Worm (Caenorhabditis elegans) whole organism, L3 larva: ENCODE measurements around the gene cpna-1.

Source experiments
- aly-2 ChIP-seq: fragments of 150-350 bp; optimal IDR thresholded peaks from 2 replicates; lab custom pipeline; 2014; ENCODE audit warnings: missing biosample characterization, missing genetic modification characterization
- ama-1 ChIP-seq: fragments of 150-350 bp; optimal IDR thresholded peaks from 2 replicates; lab custom pipeline; 2018
- ceh-28 ChIP-seq: fragments of 150-350 bp; optimal IDR thresholded peaks from 2 replicates; lab custom pipeline; 2014; ENCODE audit warnings: missing biosample characterization, missing genetic modification reagents, missing genetic modification characterization
- elt-2 ChIP-seq: sonication (generic microtip); optimal IDR thresholded peaks from 2 replicates; lab custom pipeline; 2016; ENCODE audit warnings: missing genetic modification reagents, mild to moderate bottlenecking, missing genetic modification characterization, missing compliant biosample characterization
- lin-15B ChIP-seq: fragments of 150-350 bp; optimal IDR thresholded peaks from 2 replicates; lab custom pipeline; 2014; ENCODE audit warnings: missing biosample characterization, missing genetic modification characterization
- mdl-1 ChIP-seq: fragments of 150-350 bp; optimal IDR thresholded peaks from 2 replicates; lab custom pipeline; 2014; ENCODE audit warnings: missing biosample characterization, missing genetic modification characterization
- nfya-1 ChIP-seq: sonication (generic microtip); optimal IDR thresholded peaks from 2 replicates; lab custom pipeline; 2017; ENCODE audit warnings: missing genetic modification characterization, mild to moderate bottlenecking, missing compliant biosample characterization, antibody characterized with exemption, moderate library complexity; ENCODE audit not compliant: insufficient read depth
- nhr-25 ChIP-seq: sonication (generic microtip); optimal IDR thresholded peaks from 2 replicates; lab custom pipeline; 2017; ENCODE audit warnings: missing biosample characterization, missing genetic modification characterization
- nhr-28 ChIP-seq: fragments of 150-350 bp; optimal IDR thresholded peaks from 2 replicates; lab custom pipeline; 2014; ENCODE audit warnings: missing biosample characterization, missing genetic modification characterization
- nhr-76 ChIP-seq: fragments of 150-350 bp; sonication (generic microtip); optimal IDR thresholded peaks from 5 replicates; lab custom pipeline; 2014; ENCODE audit warnings: missing biosample characterization, missing genetic modification characterization

DNA sequence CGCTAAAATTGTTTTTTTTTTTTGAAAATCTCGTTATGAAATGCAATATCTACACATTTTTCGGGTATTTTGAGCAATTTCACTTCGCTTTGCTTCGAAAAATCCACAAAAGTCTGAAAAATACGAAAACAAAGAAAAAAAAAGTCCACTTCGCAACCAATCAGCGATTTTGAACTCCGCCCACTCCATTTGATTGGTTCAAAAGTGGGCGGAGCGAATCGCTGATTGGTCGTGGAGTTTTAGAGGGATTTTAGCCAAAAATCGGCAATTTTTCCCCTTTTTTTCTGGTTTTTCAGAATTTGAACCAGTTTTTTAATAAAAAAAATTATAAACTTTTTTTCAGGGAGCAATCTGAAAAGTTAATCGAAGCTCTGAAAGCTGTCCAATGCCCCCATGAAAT lies 52.5 kb downstream of the cpna-1 start:
- TF ChIP-seq aly-2 = no peak
- TF ChIP-seq mdl-1 (tag; lab: Kevin White, UChicago) = no peak
- TF ChIP-seq nhr-76 (tag; lab: Kevin White, UChicago) = no peak
- TF ChIP-seq elt-2 (tag; lab: Kevin White, UChicago) = no peak
- no peak for TF ChIP-seq ama-1 (lab: Kevin White, UChicago)
- no peak for TF ChIP-seq lin-15B
- peak; percentile 92 for TF ChIP-seq nfya-1 (tag; lab: Kevin White, UChicago)
- no peak for TF ChIP-seq ceh-28
- no peak for TF ChIP-seq nhr-25 (tag; lab: Kevin White, UChicago)
- TF ChIP-seq nhr-28 (tag; lab: Kevin White, UChicago) = no peak
